Fruit fly (Drosophila melanogaster) whole organism, embryonic: Measurements from ENCODE around the gene Arp10.

Source experiments
- Awh ChIP-seq: fragments of 200-800 bp; sonication (Bioruptor generic); IDR thresholded peaks from 2 replicates; pipeline ENCODE4, ENCODE4 v1.3.6; 2022; ENCODE audit warnings: missing biosample characterization, missing genetic modification characterization
- CG10274 ChIP-seq: fragments of 200-800 bp; sonication (Bioruptor generic); optimal IDR thresholded peaks from 3 replicates; lab custom pipeline; 2017; ENCODE audit warnings: missing biosample characterization, mild to moderate bottlenecking, missing genetic modification characterization
- CG10462 ChIP-seq: fragments of 200-800 bp; sonication (Bioruptor generic); optimal IDR thresholded peaks from 2 replicates; lab custom pipeline; 2016; ENCODE audit warnings: missing biosample characterization, missing genetic modification characterization
- CG11695 ChIP-seq: fragments of 200-800 bp; sonication (Bioruptor generic); IDR thresholded peaks from 3 replicates; pipeline ENCODE4 v1.3.6; 2022; ENCODE audit warnings: missing biosample characterization, missing genetic modification characterization
- CG11723 ChIP-seq: fragments of 200-800 bp; sonication (Bioruptor generic); optimal IDR thresholded peaks from 2 replicates; lab custom pipeline; 2017; ENCODE audit warnings: missing biosample characterization, mild to moderate bottlenecking, missing genetic modification characterization
- CG12299 ChIP-seq: fragments of 200-800 bp; sonication (Bioruptor generic); optimal IDR thresholded peaks from 2 replicates; lab custom pipeline; 2018; ENCODE audit warnings: missing biosample characterization, mild to moderate bottlenecking, missing genetic modification characterization
- CG16863 ChIP-seq: fragments of 200-800 bp; sonication (Bioruptor generic); optimal IDR thresholded peaks from 3 replicates; lab custom pipeline; 2016; ENCODE audit warnings: missing biosample characterization, missing genetic modification characterization
- CG17359 ChIP-seq: fragments of 200-800 bp; sonication (Bioruptor generic); optimal IDR thresholded peaks from 3 replicates; lab custom pipeline; 2018; ENCODE audit warnings: missing biosample characterization, mild to moderate bottlenecking, missing genetic modification characterization, moderate library complexity
- CG18011 ChIP-seq: fragments of 200-800 bp; sonication (Bioruptor generic); optimal IDR thresholded peaks from 2 replicates; lab custom pipeline; 2017; ENCODE audit warnings: missing biosample characterization, missing genetic modification characterization, mild to moderate bottlenecking, moderate library complexity, missing genotype
- CG2129 ChIP-seq: fragments of 200-800 bp; sonication (Bioruptor generic); IDR thresholded peaks from 2 replicates; pipeline ENCODE4 v1.3.6; 2022; ENCODE audit warnings: missing biosample characterization, missing genetic modification characterization; ENCODE audit not compliant: partially characterized antibody
- CG31365 ChIP-seq: fragments of 200-800 bp; sonication (Bioruptor generic); optimal IDR thresholded peaks from 2 replicates; lab custom pipeline; 2018; ENCODE audit warnings: missing biosample characterization, mild to moderate bottlenecking, missing genetic modification characterization
- CG3163 ChIP-seq: fragments of 200-800 bp; sonication (Bioruptor generic); optimal IDR thresholded peaks from 3 replicates; lab custom pipeline; 2016; ENCODE audit warnings: missing biosample characterization, missing genetic modification characterization
- CG33213 ChIP-seq: fragments of 200-800 bp; sonication (Bioruptor generic); optimal IDR thresholded peaks from 3 replicates; lab custom pipeline; 2016; ENCODE audit warnings: missing biosample characterization, missing genetic modification characterization
- CG6813 ChIP-seq: fragments of 200-800 bp; sonication (Bioruptor generic); optimal IDR thresholded peaks from 2 replicates; lab custom pipeline; 2017; ENCODE audit warnings: missing biosample characterization, missing genetic modification characterization, mild to moderate bottlenecking, moderate library complexity, missing genetic modification reagents
- CG7372 ChIP-seq: fragments of 200-800 bp; sonication (Bioruptor generic); IDR thresholded peaks from 2 replicates; pipeline ENCODE4 v1.3.6; 2022; ENCODE audit warnings: missing biosample characterization, missing genetic modification characterization
- CG8359 ChIP-seq: fragments of 200-800 bp; sonication (Bioruptor generic); optimal IDR thresholded peaks from 2 replicates; lab custom pipeline; 2017; ENCODE audit warnings: missing biosample characterization, mild to moderate bottlenecking, missing genetic modification characterization, borderline replicate concordance
- CG9437 ChIP-seq: fragments of 200-800 bp; sonication (Bioruptor generic); optimal IDR thresholded peaks from 2 replicates; lab custom pipeline; 2018; ENCODE audit warnings: missing biosample characterization, mild to moderate bottlenecking, missing genetic modification characterization
- CG9609 ChIP-seq: fragments of 200-800 bp; sonication (Bioruptor generic); optimal IDR thresholded peaks from 3 replicates; lab custom pipeline; 2016; ENCODE audit warnings: missing biosample characterization, missing genetic modification characterization
- CG9797 ChIP-seq: fragments of 200-800 bp; sonication (Bioruptor generic); optimal IDR thresholded peaks from 3 replicates; lab custom pipeline; 2018; ENCODE audit warnings: missing biosample characterization, mild to moderate bottlenecking, missing genetic modification characterization
- CHES-1-like ChIP-seq: fragments of 200-800 bp; sonication (Bioruptor generic); optimal IDR thresholded peaks from 2 replicates; lab custom pipeline; 2016; ENCODE audit warnings: missing biosample characterization, missing genetic modification characterization
- CrebB ChIP-seq: fragments of 200-800 bp; sonication (Bioruptor generic); optimal IDR thresholded peaks from 3 replicates; lab custom pipeline; 2018; ENCODE audit warnings: missing biosample characterization, mild to moderate bottlenecking, missing genetic modification characterization
- D ChIP-seq, 2 experiments: fragments of 200-800 bp in 1 of 2; fragments of >200 bp in 1 of 2; sonication (Bioruptor generic) in 1 of 2; optimal IDR thresholded peaks; 2 replicates in 1 of 2; 3 replicates in 1 of 2; lab custom pipeline; 2017; ENCODE audit warnings: mild to moderate bottlenecking in 1 of 2, missing biosample characterization in 1 of 2, missing genetic modification characterization in 1 of 2, missing genetic modification reagents in 1 of 2
- Dad ChIP-seq: fragments of 200-800 bp; sonication (Bioruptor generic); optimal IDR thresholded peaks from 3 replicates; lab custom pipeline; 2016; ENCODE audit warnings: missing biosample characterization, missing genetic modification characterization
- Drgx ChIP-seq: fragments of 200-800 bp; sonication (Bioruptor generic); IDR thresholded peaks from 2 replicates; pipeline ENCODE4 v1.3.6; 2022; ENCODE audit warnings: missing biosample characterization, missing genetic modification characterization
- Hsf ChIP-seq: fragments of 200-800 bp; sonication (Bioruptor generic); optimal IDR thresholded peaks from 3 replicates; lab custom pipeline; 2016; ENCODE audit warnings: missing biosample characterization, missing genetic modification characterization
- Mrtf ChIP-seq: fragments of 200-800 bp; sonication (Bioruptor generic); IDR thresholded peaks from 3 replicates; pipeline ENCODE4 v1.3.6; 2022; ENCODE audit warnings: missing biosample characterization, missing genetic modification characterization
- NC2β ChIP-seq: fragments of 200-800 bp; sonication (Bioruptor generic); optimal IDR thresholded peaks from 2 replicates; lab custom pipeline; 2016; ENCODE audit warnings: missing biosample characterization, missing genetic modification characterization
- Opbp ChIP-seq: fragments of 200-800 bp; sonication (Bioruptor generic); IDR thresholded peaks from 3 replicates; pipeline ENCODE4 v1.3.6; 2022; ENCODE audit warnings: missing biosample characterization, missing genetic modification characterization; ENCODE audit not compliant: partially characterized antibody
- Optix ChIP-seq: fragments of 200-800 bp; sonication (Bioruptor generic); IDR thresholded peaks from 3 replicates; pipeline ENCODE4 v1.3.6; 2022; ENCODE audit warnings: missing biosample characterization, missing genetic modification characterization
- Poxn ChIP-seq: fragments of 200-800 bp; sonication (Bioruptor generic); IDR thresholded peaks from 2 replicates; pipeline ENCODE4 v1.3.6; 2022; ENCODE audit warnings: missing biosample characterization, missing genetic modification characterization
- Ssrp ChIP-seq: fragments of 200-800 bp; sonication (Bioruptor generic); optimal IDR thresholded peaks from 2 replicates; lab custom pipeline; 2018; ENCODE audit warnings: missing biosample characterization, mild to moderate bottlenecking, missing genetic modification characterization, moderate library complexity
- ab ChIP-seq: fragments of 200-800 bp; sonication (Bioruptor generic); optimal IDR thresholded peaks from 2 replicates; lab custom pipeline; 2016; ENCODE audit warnings: missing biosample characterization, missing genetic modification characterization
- ara ChIP-seq: fragments of 200-800 bp; sonication (Bioruptor generic); IDR thresholded peaks from 2 replicates; pipeline ENCODE4 v1.3.6; 2022; ENCODE audit warnings: missing biosample characterization, missing genetic modification characterization
- ato ChIP-seq: fragments of 200-800 bp; sonication (Bioruptor generic); IDR thresholded peaks from 2 replicates; pipeline ENCODE4 v1.3.6; 2022; ENCODE audit warnings: missing biosample characterization, missing genetic modification characterization; ENCODE audit not compliant: partially characterized antibody
- dpn ChIP-seq, 2 experiments: fragments of 200-800 bp; sonication (Bioruptor generic); optimal IDR thresholded peaks; 3 replicates each; lab custom pipeline; 2016; ENCODE audit warnings: missing biosample characterization in 2 of 2, missing genetic modification characterization in 2 of 2
- gfzf ChIP-seq: fragments of 200-800 bp; sonication (Bioruptor generic); optimal IDR thresholded peaks from 2 replicates; lab custom pipeline; 2016; ENCODE audit warnings: missing biosample characterization, mild to moderate bottlenecking, missing genetic modification characterization, moderate library complexity
- ham ChIP-seq: fragments of 200-800 bp; sonication (Bioruptor generic); IDR thresholded peaks from 2 replicates; pipeline ENCODE4 v1.3.6; 2022; ENCODE audit warnings: missing biosample characterization, missing genetic modification characterization
- ind ChIP-seq: fragments of 200-800 bp; sonication (Bioruptor generic); optimal IDR thresholded peaks from 3 replicates; lab custom pipeline; 2016; ENCODE audit warnings: missing biosample characterization, missing genetic modification characterization
- knrl ChIP-seq: fragments of 200-800 bp; sonication (Bioruptor generic); IDR thresholded peaks from 3 replicates; pipeline ENCODE4 v1.3.6; 2022; ENCODE audit warnings: missing biosample characterization, missing genetic modification characterization; ENCODE audit not compliant: partially characterized antibody
- lov ChIP-seq, 2 experiments: fragments of 200-800 bp in 1 of 2; fragments of >200 bp in 1 of 2; sonication (Bioruptor generic) in 1 of 2; IDR thresholded peaks in 1 of 2; optimal IDR thresholded peaks in 1 of 2; 2 replicates in 1 of 2; 3 replicates in 1 of 2; pipeline versions ENCODE4 v1.3.6 to Lab custom; 2017 to 2022; ENCODE audit warnings: missing biosample characterization in 1 of 2, missing genetic modification characterization in 1 of 2
- nerfin-1 ChIP-seq: fragments of 200-800 bp; sonication (Bioruptor generic); optimal IDR thresholded peaks from 3 replicates; lab custom pipeline; 2019; ENCODE audit warnings: missing biosample characterization, mild to moderate bottlenecking, missing genetic modification characterization, moderate library complexity
- otp ChIP-seq: fragments of 200-800 bp; sonication (Bioruptor generic); IDR thresholded peaks from 3 replicates; pipeline ENCODE4, ENCODE4 v1.3.6; 2022; ENCODE audit warnings: missing biosample characterization, missing genetic modification characterization
- pb ChIP-seq: fragments of 200-800 bp; sonication (Bioruptor generic); optimal IDR thresholded peaks from 3 replicates; lab custom pipeline; 2016; ENCODE audit warnings: missing biosample characterization, missing genetic modification characterization
- slbo ChIP-seq: fragments of 200-800 bp; sonication (Bioruptor generic); IDR thresholded peaks from 2 replicates; pipeline ENCODE4 v1.3.6; 2022; ENCODE audit warnings: missing biosample characterization, missing genetic modification characterization
- slou ChIP-seq: fragments of 200-800 bp; sonication (Bioruptor generic); optimal IDR thresholded peaks from 3 replicates; lab custom pipeline; 2016; ENCODE audit warnings: missing biosample characterization, missing genetic modification characterization
- tgo ChIP-seq: fragments of 200-800 bp; sonication (Bioruptor generic); IDR thresholded peaks from 3 replicates; pipeline ENCODE4 v1.3.6; 2022; ENCODE audit warnings: missing biosample characterization, missing genetic modification characterization
- tin ChIP-seq: fragments of 200-800 bp; sonication (Bioruptor generic); optimal IDR thresholded peaks from 3 replicates; lab custom pipeline; 2016; ENCODE audit warnings: missing biosample characterization, missing genetic modification characterization
- tna ChIP-seq: fragments of 200-800 bp; sonication (Bioruptor generic); IDR thresholded peaks from 2 replicates; pipeline ENCODE4 v1.3.6; 2022; ENCODE audit warnings: missing biosample characterization, missing genetic modification characterization; ENCODE audit not compliant: partially characterized antibody
- wor ChIP-seq: fragments of 200-800 bp; sonication (Bioruptor generic); IDR thresholded peaks from 2 replicates; pipeline ENCODE4 v1.3.6; 2022; ENCODE audit warnings: missing biosample characterization, missing genetic modification characterization
- z ChIP-seq: fragments of 200-800 bp; sonication (Bioruptor generic); IDR thresholded peaks from 3 replicates; pipeline ENCODE4 v1.3.6; 2022; ENCODE audit warnings: missing biosample characterization, missing genetic modification characterization

The Arp10 gene

dm6 chrX:19608042-19608609, 37.9 kb downstream of the Arp10 start (continued):
- peak; percentile 29; the same call in 1 of the 2 replicates for TF ChIP-seq ato (GFP tag; lab: Robert Waterston, UW)
- no peak for TF ChIP-seq CG33213 (GFP tag; lab: Kevin White, UChicago)
- no peak for TF ChIP-seq CG8359 (GFP tag; lab: Kevin White, UChicago)
- TF ChIP-seq CG18011: no peak
- TF ChIP-seq CG10274: no peak
- no peak for TF ChIP-seq NC2β (GFP tag; lab: Kevin White, UChicago)
- TF ChIP-seq CG31365 (tag; lab: Kevin White, UChicago): no peak
- TF ChIP-seq pb: no peak
- no peak for TF ChIP-seq Drgx
- TF ChIP-seq CG11695 (GFP tag; lab: Robert Waterston, UW): no peak
- no peak for TF ChIP-seq dpn (GFP tag; optimal IDR thresholded peaks at IDR 0.05; lab: Kevin White, UChicago)
- TF ChIP-seq knrl: no peak
- TF ChIP-seq otp: no peak
- no peak for TF ChIP-seq CG2129 (GFP tag; lab: Robert Waterston, UW)
- no peak for TF ChIP-seq ind (GFP tag; lab: Kevin White, UChicago)
- no peak for TF ChIP-seq tin (GFP tag; lab: Kevin White, UChicago)
- no peak for TF ChIP-seq Ssrp (tag; lab: Kevin White, UChicago)
- no peak for TF ChIP-seq CG16863 (GFP tag; lab: Kevin White, UChicago)
- TF ChIP-seq CG10462 (GFP tag; lab: Kevin White, UChicago): no peak
- TF ChIP-seq slou (GFP tag; lab: Kevin White, UChicago): no peak
- TF ChIP-seq CG17359 (tag; lab: Kevin White, UChicago): no peak
- TF ChIP-seq CHES-1-like: no peak
- TF ChIP-seq Dad (GFP tag; lab: Kevin White, UChicago): no peak
- no peak for TF ChIP-seq ab (GFP tag; lab: Kevin White, UChicago)
- TF ChIP-seq CG11723 (GFP tag; lab: Kevin White, UChicago): no peak
- no peak for TF ChIP-seq ara
- no peak for TF ChIP-seq nerfin-1 (tag; lab: Kevin White, UChicago)
- no peak for TF ChIP-seq Poxn
- peak; percentile 72 for TF ChIP-seq Awh (GFP tag; lab: Robert Waterston, UW)
- TF ChIP-seq Optix: no peak
- TF ChIP-seq slbo: no peak
- no peak for TF ChIP-seq D (optimal IDR thresholded peaks at IDR 0.05; lab: Kevin White, UChicago)
- TF ChIP-seq D (GFP tag; optimal IDR thresholded peaks at IDR 0.05; lab: Kevin White, UChicago): no peak
- TF ChIP-seq wor (GFP tag; lab: Robert Waterston, UW): no peak
- TF ChIP-seq CG3163 (GFP tag; lab: Kevin White, UChicago): no peak
- TF ChIP-seq CG9609 (GFP tag; lab: Kevin White, UChicago): no peak
- no peak for TF ChIP-seq CG7372 (GFP tag; lab: Robert Waterston, UW)
- no peak for TF ChIP-seq tna (GFP tag; lab: Robert Waterston, UW)
- no peak for TF ChIP-seq CG9437
- peak; percentile 55; the same call in 2 of the 3 replicates for TF ChIP-seq Opbp (GFP tag; lab: Robert Waterston, UW)
- peak; percentile 50 for TF ChIP-seq CG6813 (GFP tag; lab: Kevin White, UChicago)
- TF ChIP-seq lov (optimal IDR thresholded peaks at IDR 0.05; lab: Kevin White, UChicago): no peak
- TF ChIP-seq lov (GFP tag; IDR thresholded peaks at IDR 0.05; lab: Robert Waterston, UW): no peak
- no peak for TF ChIP-seq z (GFP tag; lab: Robert Waterston, UW)
- no peak for TF ChIP-seq Hsf (GFP tag; lab: Kevin White, UChicago)
- TF ChIP-seq gfzf (GFP tag; lab: Kevin White, UChicago): no peak
- TF ChIP-seq CG9797: no peak
- no peak for TF ChIP-seq Mrtf (GFP tag; lab: Robert Waterston, UW)
- TF ChIP-seq CrebB: peak; percentile 15
- TF ChIP-seq tgo (GFP tag; lab: Robert Waterston, UW): no peak
- no peak for TF ChIP-seq CG12299 (tag; lab: Kevin White, UChicago)
- no peak for TF ChIP-seq ham
